Fruit fly (Drosophila melanogaster) whole organism, embryonic: Measurements from ENCODE around the gene Rrp45.

Experiments used
- Aef1 ChIP-seq: fragments of 200-800 bp; sonication (Bioruptor generic); IDR thresholded peaks from 3 replicates; pipeline ENCODE4 v1.3.6; 2022; ENCODE audit warnings: missing biosample characterization, missing genetic modification characterization
- BtbVII ChIP-seq: fragments of 200-800 bp; sonication (Bioruptor generic); optimal IDR thresholded peaks from 3 replicates; lab custom pipeline; 2017; ENCODE audit warnings: missing biosample characterization, mild to moderate bottlenecking, missing genetic modification characterization
- CG1024 ChIP-seq: fragments of 200-800 bp; sonication (Bioruptor generic); IDR thresholded peaks from 2 replicates; pipeline ENCODE4 v1.3.6; 2022; ENCODE audit warnings: missing biosample characterization, missing genetic modification characterization
- CG11093 ChIP-seq: fragments of 200-800 bp; sonication (Bioruptor generic); IDR thresholded peaks from 3 replicates; pipeline ENCODE4 v1.3.6; 2022; ENCODE audit warnings: missing biosample characterization, missing genetic modification characterization
- CG11695 ChIP-seq: fragments of 200-800 bp; sonication (Bioruptor generic); IDR thresholded peaks from 3 replicates; pipeline ENCODE4 v1.3.6; 2022; ENCODE audit warnings: missing biosample characterization, missing genetic modification characterization
- CG11723 ChIP-seq: fragments of 200-800 bp; sonication (Bioruptor generic); optimal IDR thresholded peaks from 2 replicates; lab custom pipeline; 2017; ENCODE audit warnings: missing biosample characterization, mild to moderate bottlenecking, missing genetic modification characterization
- CG12155 ChIP-seq: fragments of 200-800 bp; sonication (Bioruptor generic); optimal IDR thresholded peaks from 3 replicates; lab custom pipeline; 2016; ENCODE audit warnings: missing biosample characterization, missing genetic modification characterization
- CG1647 ChIP-seq: fragments of 200-800 bp; sonication (Bioruptor generic); optimal IDR thresholded peaks from 3 replicates; lab custom pipeline; 2016; ENCODE audit warnings: missing biosample characterization, missing genetic modification characterization
- CG17328 ChIP-seq: fragments of 200-800 bp; sonication (Bioruptor generic); IDR thresholded peaks from 2 replicates; pipeline ENCODE4 v1.3.6; 2022; ENCODE audit warnings: missing biosample characterization, missing genetic modification characterization
- CG17361 ChIP-seq: fragments of 200-800 bp; sonication (Bioruptor generic); IDR thresholded peaks from 3 replicates; pipeline ENCODE4 v1.3.6; 2022; ENCODE audit warnings: missing biosample characterization, missing genetic modification characterization
- CG18011 ChIP-seq: fragments of 200-800 bp; sonication (Bioruptor generic); optimal IDR thresholded peaks from 2 replicates; lab custom pipeline; 2017; ENCODE audit warnings: missing biosample characterization, missing genetic modification characterization, mild to moderate bottlenecking, moderate library complexity, missing genotype
- CG2120 ChIP-seq: fragments of 200-800 bp; sonication (Bioruptor generic); optimal IDR thresholded peaks from 3 replicates; lab custom pipeline; 2016; ENCODE audit warnings: missing biosample characterization, missing genetic modification characterization
- CG31441 ChIP-seq: fragments of 200-800 bp; sonication (Bioruptor generic); IDR thresholded peaks from 2 replicates; pipeline ENCODE4 v1.3.6; 2022; ENCODE audit warnings: missing biosample characterization, missing genetic modification characterization
- CG3281 ChIP-seq: fragments of 200-800 bp; sonication (Bioruptor generic); optimal IDR thresholded peaks from 3 replicates; lab custom pipeline; 2017; ENCODE audit warnings: missing biosample characterization, mild to moderate bottlenecking, missing genetic modification characterization
- CG34224 ChIP-seq: fragments of 200-800 bp; sonication (Bioruptor generic); IDR thresholded peaks from 3 replicates; pipeline ENCODE4 v1.3.6; 2022; ENCODE audit warnings: missing biosample characterization, missing genetic modification characterization; ENCODE audit not compliant: partially characterized antibody
- CG3726 ChIP-seq: fragments of 200-800 bp; sonication (Bioruptor generic); IDR thresholded peaks from 3 replicates; pipeline ENCODE4, ENCODE4 v1.3.6; 2022; ENCODE audit warnings: missing biosample characterization, missing genetic modification characterization
- CG4424 ChIP-seq: fragments of 200-800 bp; sonication (Bioruptor generic); optimal IDR thresholded peaks from 3 replicates; lab custom pipeline; 2016; ENCODE audit warnings: missing biosample characterization, missing genetic modification characterization
- CG5180 ChIP-seq: fragments of 200-800 bp; sonication (Bioruptor generic); optimal IDR thresholded peaks from 3 replicates; lab custom pipeline; 2017; ENCODE audit warnings: missing biosample characterization, missing genetic modification characterization, mild to moderate bottlenecking, moderate library complexity, missing genetic modification reagents
- CG6689 ChIP-seq: fragments of 200-800 bp; sonication (Bioruptor generic); IDR thresholded peaks from 2 replicates; pipeline ENCODE4 v1.3.6; 2022; ENCODE audit warnings: missing biosample characterization, missing genetic modification characterization
- CG8290 ChIP-seq, 3 experiments: fragments of 200-800 bp; sonication (Bioruptor generic); optimal IDR thresholded peaks; 2 replicates each; lab custom pipeline; 2016 to 2019; ENCODE audit warnings: missing biosample characterization in 3 of 3, missing genetic modification characterization in 3 of 3, mild to moderate bottlenecking in 2 of 3, moderate library complexity in 1 of 3
- CG8924 ChIP-seq: fragments of 200-800 bp; optimal IDR thresholded peaks from 3 replicates; lab custom pipeline; 2019; ENCODE audit warnings: missing biosample characterization, mild to moderate bottlenecking, missing genetic modification characterization, moderate library complexity
- CrebB ChIP-seq: fragments of 200-800 bp; sonication (Bioruptor generic); optimal IDR thresholded peaks from 3 replicates; lab custom pipeline; 2018; ENCODE audit warnings: missing biosample characterization, mild to moderate bottlenecking, missing genetic modification characterization
- D19B ChIP-seq: fragments of 200-800 bp; sonication (Bioruptor generic); optimal IDR thresholded peaks from 2 replicates; lab custom pipeline; 2017; ENCODE audit warnings: missing biosample characterization, mild to moderate bottlenecking, missing genetic modification characterization
- ERR ChIP-seq: fragments of 200-800 bp; sonication (Bioruptor generic); optimal IDR thresholded peaks from 2 replicates; lab custom pipeline; 2016; ENCODE audit warnings: missing biosample characterization, missing genetic modification characterization
- Elba2 ChIP-seq: fragments of 200-800 bp; sonication (Bioruptor generic); optimal IDR thresholded peaks from 3 replicates; lab custom pipeline; 2016; ENCODE audit warnings: missing biosample characterization, missing genetic modification characterization
- NC2β ChIP-seq: fragments of 200-800 bp; sonication (Bioruptor generic); optimal IDR thresholded peaks from 2 replicates; lab custom pipeline; 2016; ENCODE audit warnings: missing biosample characterization, missing genetic modification characterization
- NfI ChIP-seq: fragments of 200-800 bp; sonication (Bioruptor generic); optimal IDR thresholded peaks from 3 replicates; lab custom pipeline; 2018; ENCODE audit warnings: missing biosample characterization, mild to moderate bottlenecking, missing genetic modification characterization, moderate library complexity
- Optix ChIP-seq: fragments of 200-800 bp; sonication (Bioruptor generic); IDR thresholded peaks from 3 replicates; pipeline ENCODE4 v1.3.6; 2022; ENCODE audit warnings: missing biosample characterization, missing genetic modification characterization
- Side ChIP-seq: fragments of 200-800 bp; sonication (Bioruptor generic); optimal IDR thresholded peaks from 2 replicates; lab custom pipeline; 2016; ENCODE audit warnings: missing biosample characterization, missing genetic modification characterization
- Six4 ChIP-seq: fragments of 200-800 bp; sonication (Bioruptor generic); optimal IDR thresholded peaks from 2 replicates; lab custom pipeline; 2016; ENCODE audit warnings: missing biosample characterization, missing genetic modification characterization
- Sox102F ChIP-seq: fragments of 200-800 bp; sonication (Bioruptor generic); optimal IDR thresholded peaks from 2 replicates; lab custom pipeline; 2018; ENCODE audit warnings: missing biosample characterization, mild to moderate bottlenecking, missing genetic modification characterization, moderate library complexity
- Ssrp ChIP-seq: fragments of 200-800 bp; sonication (Bioruptor generic); optimal IDR thresholded peaks from 2 replicates; lab custom pipeline; 2018; ENCODE audit warnings: missing biosample characterization, mild to moderate bottlenecking, missing genetic modification characterization, moderate library complexity
- TFAM ChIP-seq: fragments of 200-800 bp; sonication (Bioruptor generic); optimal IDR thresholded peaks from 2 replicates; lab custom pipeline; 2017; ENCODE audit warnings: missing biosample characterization, missing genetic modification characterization, inconsistent platforms
- al ChIP-seq: fragments of 200-800 bp; sonication (Bioruptor generic); IDR thresholded peaks from 2 replicates; pipeline ENCODE4 v1.3.6; 2022; ENCODE audit warnings: missing biosample characterization, missing genetic modification characterization
- ase ChIP-seq: fragments of 200-800 bp; sonication (Bioruptor generic); IDR thresholded peaks from 3 replicates; pipeline ENCODE4 v1.3.6; 2022; ENCODE audit warnings: missing biosample characterization, missing genetic modification characterization
- btn ChIP-seq: fragments of 200-800 bp; sonication (Bioruptor generic); optimal IDR thresholded peaks from 2 replicates; lab custom pipeline; 2016; ENCODE audit warnings: missing biosample characterization, missing genetic modification characterization
- cas ChIP-seq: fragments of 200-800 bp; sonication (Bioruptor generic); IDR thresholded peaks from 2 replicates; pipeline ENCODE4 v1.3.6; 2022; ENCODE audit warnings: missing biosample characterization, missing genetic modification characterization
- dan ChIP-seq: fragments of 200-800 bp; sonication (Bioruptor generic); IDR thresholded peaks from 2 replicates; pipeline ENCODE4 v1.3.6; 2022; ENCODE audit warnings: missing biosample characterization, missing genetic modification characterization
- fd102C ChIP-seq: fragments of 200-800 bp; sonication (Bioruptor generic); optimal IDR thresholded peaks from 2 replicates; lab custom pipeline; 2018; ENCODE audit warnings: missing biosample characterization, mild to moderate bottlenecking, missing genetic modification characterization, moderate library complexity
- gcm2 ChIP-seq: fragments of 200-800 bp; sonication (Bioruptor generic); optimal IDR thresholded peaks from 2 replicates; lab custom pipeline; 2016; ENCODE audit warnings: missing biosample characterization, missing genetic modification characterization
- gem ChIP-seq: fragments of 200-800 bp; sonication (Bioruptor generic); optimal IDR thresholded peaks from 2 replicates; lab custom pipeline; 2019; ENCODE audit warnings: missing biosample characterization, mild to moderate bottlenecking, missing genetic modification characterization, moderate library complexity
- gfzf ChIP-seq: fragments of 200-800 bp; sonication (Bioruptor generic); optimal IDR thresholded peaks from 2 replicates; lab custom pipeline; 2016; ENCODE audit warnings: missing biosample characterization, mild to moderate bottlenecking, missing genetic modification characterization, moderate library complexity
- lab ChIP-seq: fragments of 200-800 bp; sonication (Bioruptor generic); optimal IDR thresholded peaks from 3 replicates; lab custom pipeline; 2017; ENCODE audit warnings: missing biosample characterization, missing genetic modification characterization, mild to moderate bottlenecking, moderate library complexity, missing genetic modification reagents
- nom ChIP-seq: fragments of 200-800 bp; sonication (Bioruptor generic); optimal IDR thresholded peaks from 2 replicates; lab custom pipeline; 2017; ENCODE audit warnings: missing biosample characterization, missing genetic modification characterization, mild to moderate bottlenecking, moderate library complexity, missing genetic modification reagents
- salm ChIP-seq: fragments of 200-800 bp; sonication (Bioruptor generic); optimal IDR thresholded peaks from 2 replicates; lab custom pipeline; 2018; ENCODE audit warnings: missing biosample characterization, mild to moderate bottlenecking, missing genetic modification characterization
- sc ChIP-seq, 3 experiments: fragments of >200 bp in 2 of 3; fragments of 200-800 bp in 1 of 3; sonication (Bioruptor generic) in 1 of 3; optimal IDR thresholded peaks; 2 replicates in 2 of 3; 3 replicates in 1 of 3; lab custom pipeline; 2017; ENCODE audit warnings: mild to moderate bottlenecking in 1 of 3, missing biosample characterization in 1 of 3, missing genetic modification characterization in 1 of 3, missing genetic modification reagents in 1 of 3
- slbo ChIP-seq: fragments of 200-800 bp; sonication (Bioruptor generic); IDR thresholded peaks from 2 replicates; pipeline ENCODE4 v1.3.6; 2022; ENCODE audit warnings: missing biosample characterization, missing genetic modification characterization
- tna ChIP-seq: fragments of 200-800 bp; sonication (Bioruptor generic); IDR thresholded peaks from 2 replicates; pipeline ENCODE4 v1.3.6; 2022; ENCODE audit warnings: missing biosample characterization, missing genetic modification characterization; ENCODE audit not compliant: partially characterized antibody

Gene Rrp45

DNA sequence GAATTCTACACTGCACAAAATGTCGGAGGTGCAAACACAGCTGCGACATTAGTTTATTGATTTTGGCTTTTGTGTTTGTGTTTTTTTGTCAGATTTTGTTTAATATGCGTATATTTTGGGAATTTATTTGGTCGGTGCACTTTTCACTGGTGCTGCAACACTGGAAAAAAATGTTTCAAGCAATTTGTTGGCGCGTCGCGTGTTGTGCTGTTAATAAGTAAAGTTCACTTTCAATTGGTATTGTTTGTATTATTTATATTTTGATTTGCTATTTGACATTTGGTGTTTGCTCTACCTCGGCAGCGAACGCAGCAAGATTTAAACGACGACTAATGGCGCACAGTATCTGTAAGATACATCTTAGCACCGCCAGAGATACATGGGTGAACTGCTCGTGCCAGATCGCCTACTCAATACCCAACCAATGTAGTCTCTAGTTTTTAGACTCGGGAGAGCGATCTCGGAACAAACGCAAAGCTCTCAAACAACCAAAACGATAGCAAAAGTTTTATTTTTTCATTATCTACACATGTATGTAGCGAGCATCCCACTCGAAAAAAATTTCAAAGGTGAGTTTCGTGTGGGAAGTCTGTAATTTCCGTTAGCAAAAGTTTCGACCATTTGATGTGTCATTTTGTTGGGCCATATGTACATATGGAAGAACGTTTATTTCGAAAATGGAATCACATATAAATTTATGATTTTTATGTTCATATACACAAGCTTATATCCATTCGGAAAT, 8.7 kb downstream of the Rrp45 start (continued):
- TF ChIP-seq CG5180 (GFP tag; lab: Kevin White, UChicago) = peak; percentile 4
- TF ChIP-seq gem (tag; lab: Kevin White, UChicago) = peak; percentile 70
- TF ChIP-seq slbo = peak; percentile 62; the same call in 1 of the 2 replicates
- TF ChIP-seq CrebB (tag; lab: Kevin White, UChicago) = no peak
- TF ChIP-seq CG2120 (GFP tag; lab: Kevin White, UChicago) = peak; percentile 60
- no peak for TF ChIP-seq ERR (GFP tag; lab: Kevin White, UChicago)
- TF ChIP-seq CG1647 (GFP tag; lab: Kevin White, UChicago) = no peak
- peak; percentile 54 for TF ChIP-seq BtbVII (GFP tag; lab: Kevin White, UChicago)
- no peak for TF ChIP-seq Elba2 (GFP tag; lab: Kevin White, UChicago)
- peak; percentile 67 for TF ChIP-seq lab (GFP tag; lab: Kevin White, UChicago)
- peak; percentile 14 for TF ChIP-seq D19B
- TF ChIP-seq CG3726 (GFP tag; lab: Robert Waterston, UW) = no peak
- peak; percentile 26 for TF ChIP-seq btn (GFP tag; lab: Kevin White, UChicago)
- 0 out of 2 replicates have a peak, but pooled peaks have one; percentile 26 for TF ChIP-seq CG31441
- TF ChIP-seq Side (GFP tag; lab: Kevin White, UChicago) = peak; percentile 50
- no peak for TF ChIP-seq sc (optimal IDR thresholded peaks at IDR 0.05; lab: Kevin White, UChicago)
- peak; percentile 10 for TF ChIP-seq sc (GFP tag; optimal IDR thresholded peaks at IDR 0.05; lab: Kevin White, UChicago)
- peak; percentile 33; the same call in 1 of the 2 replicates for TF ChIP-seq al
- TF ChIP-seq Ssrp = peak; percentile 42
- TF ChIP-seq CG3281 = peak; percentile 44
- TF ChIP-seq CG6689 (GFP tag; lab: Robert Waterston, UW) = peak; percentile 41; the same call in 1 of the 2 replicates
- 0 out of 2 replicates have a peak, but pooled peaks have one; percentile 15 for TF ChIP-seq cas (GFP tag; lab: Robert Waterston, UW)
- no peak for TF ChIP-seq dan (GFP tag; lab: Robert Waterston, UW)
- TF ChIP-seq Aef1 = peak; percentile 44; the same call in 1 of the 3 replicates
- no peak for TF ChIP-seq CG1024 (GFP tag; lab: Robert Waterston, UW)
- peak; percentile 43; the same call in 1 of the 3 replicates for TF ChIP-seq CG11093
- no peak for TF ChIP-seq tna
- peak; percentile 50; the same call in 1 of the 3 replicates for TF ChIP-seq CG11695 (GFP tag; lab: Robert Waterston, UW)
- TF ChIP-seq nom = no peak
- peak; percentile 14 for TF ChIP-seq CG18011
- TF ChIP-seq gcm2 (GFP tag; lab: Kevin White, UChicago) = peak; percentile 10
- peak; percentile 60; the same call in 1 of the 3 replicates for TF ChIP-seq Optix (GFP tag; lab: Robert Waterston, UW)
- TF ChIP-seq Six4 (GFP tag; lab: Kevin White, UChicago) = peak; percentile 17
- TF ChIP-seq ase (GFP tag; lab: Robert Waterston, UW) = peak; percentile 30; the same call in 1 of the 3 replicates
- no peak for TF ChIP-seq fd102C (GFP tag; lab: Kevin White, UChicago)
- peak; percentile 57 for TF ChIP-seq CG17328 (GFP tag; lab: Robert Waterston, UW)
- no peak for TF ChIP-seq CG8290 (GFP tag; optimal IDR thresholded peaks at IDR 0.05; lab: Kevin White, UChicago)
- TF ChIP-seq CG8290 (tag; optimal IDR thresholded peaks at IDR 0.05; lab: Kevin White, UChicago) = peak in 1 of 2 experiments; percentile 37
- no peak for TF ChIP-seq NC2β (GFP tag; lab: Kevin White, UChicago)
- peak; percentile 21 for TF ChIP-seq CG11723 (GFP tag; lab: Kevin White, UChicago)
- TF ChIP-seq NfI (GFP tag; lab: Kevin White, UChicago) = peak; percentile 54
- peak; percentile 55; the same call in 2 of the 3 replicates for TF ChIP-seq CG17361 (GFP tag; lab: Robert Waterston, UW)
- no peak for TF ChIP-seq TFAM (GFP tag; lab: Kevin White, UChicago)
- peak; percentile 53 for TF ChIP-seq CG4424 (GFP tag; lab: Kevin White, UChicago)
- TF ChIP-seq gfzf = no peak
- TF ChIP-seq CG8924 (tag; lab: Kevin White, UChicago) = peak; percentile 31
- no peak for TF ChIP-seq CG34224 (GFP tag; lab: Robert Waterston, UW)
- TF ChIP-seq CG12155 = peak; percentile 38
- TF ChIP-seq Sox102F (GFP tag; lab: Kevin White, UChicago) = peak; percentile 69
- peak; percentile 30 for TF ChIP-seq salm (tag; lab: Kevin White, UChicago)
